Fruit fly (Drosophila melanogaster): Measurements from ENCODE around the gene Slc25A46b.
A peak's percentile ranks its signal among the peaks of the same experiment; 100 is the strongest.

The Slc25A46b gene

dm6 chr2L:18141471-18142345 is 45.3 kb downstream of the Slc25A46b start (continued):
- no peak for TF ChIP-seq CG3065 (GFP tag; optimal IDR thresholded peaks at IDR 0.05)
- TF ChIP-seq chm (GFP tag; IDR thresholded peaks at IDR 0.05), result peak; percentile 72; the same call in 1 of the 2 replicates
- peak; percentile 56 for TF ChIP-seq CG6813 (GFP tag; optimal IDR thresholded peaks at IDR 0.05)
- TF ChIP-seq CG5953 (GFP tag; IDR thresholded peaks at IDR 0.05), result 0 out of 2 replicates have a peak, but pooled peaks have one; percentile 12
- 0 out of 2 replicates have a peak, but pooled peaks have one; percentile 34 for TF ChIP-seq CG9932 (GFP tag; IDR thresholded peaks at IDR 0.05)
- TF ChIP-seq Mad (GFP tag; optimal IDR thresholded peaks at IDR 0.05), result no peak
- 0 out of 2 replicates have a peak, but pooled peaks have one; percentile 41 for TF ChIP-seq sna (GFP tag; IDR thresholded peaks at IDR 0.05; ENCODE audit: partially characterized antibody)
- peak; percentile 72 for TF ChIP-seq CG8924 (tag; optimal IDR thresholded peaks at IDR 0.05)
- TF ChIP-seq wdn (GFP tag; IDR thresholded peaks at IDR 0.05), result 0 out of 2 replicates have a peak, but pooled peaks have one; percentile 8
- TF ChIP-seq klu (GFP tag; IDR thresholded peaks at IDR 0.05), result peak; percentile 29; the same call in 1 of the 2 replicates
- TF ChIP-seq Oli (tag; optimal IDR thresholded peaks at IDR 0.05), result peak; percentile 72
- peak; percentile 36 for TF ChIP-seq Bdp1 (GFP tag; optimal IDR thresholded peaks at IDR 0.05)
- TF ChIP-seq CG30431 (GFP tag; optimal IDR thresholded peaks at IDR 0.05), result no peak
- peak; percentile 68 for TF ChIP-seq CG12659 (GFP tag; optimal IDR thresholded peaks at IDR 0.05)
- TF ChIP-seq CG8478 (optimal IDR thresholded peaks at IDR 0.05), result peak; percentile 70
- no peak for TF ChIP-seq Gsc (GFP tag; IDR thresholded peaks at IDR 0.05)
- TF ChIP-seq CG33557 (GFP tag; optimal IDR thresholded peaks at IDR 0.05), result no peak
- no peak for TF ChIP-seq CG7745 (tag; optimal IDR thresholded peaks at IDR 0.05)
- no peak for TF ChIP-seq ERR (GFP tag; optimal IDR thresholded peaks at IDR 0.05)
- TF ChIP-seq dimm (GFP tag; IDR thresholded peaks at IDR 0.05), result no peak
- no peak for TF ChIP-seq CG10321 (GFP tag; IDR thresholded peaks at IDR 0.05)
- peak; percentile 33 for TF ChIP-seq CG7987 (GFP tag; optimal IDR thresholded peaks at IDR 0.05)
- peak; percentile 70 for TF ChIP-seq unpg (GFP tag; optimal IDR thresholded peaks at IDR 0.05)
- no peak for TF ChIP-seq NK7.1 (GFP tag; optimal IDR thresholded peaks at IDR 0.05)
- TF ChIP-seq ranshi (GFP tag; IDR thresholded peaks at IDR 0.05), result no peak
- no peak for TF ChIP-seq cad (GFP tag; optimal IDR thresholded peaks at IDR 0.05)
- TF ChIP-seq Optix (GFP tag; IDR thresholded peaks at IDR 0.05), result 0 out of 3 replicates have a peak, but pooled peaks have one; percentile 22
- peak; percentile 31 for TF ChIP-seq slp2 (GFP tag; optimal IDR thresholded peaks at IDR 0.05)
- peak; percentile 69; the same call in 2 of the 3 replicates for TF ChIP-seq gce (GFP tag; IDR thresholded peaks at IDR 0.05)
- peak in 1 of 2 experiments; percentile 53 for TF ChIP-seq bsh (GFP tag; optimal IDR thresholded peaks at IDR 0.05)
- peak; percentile 24 for TF ChIP-seq HmgZ (tag; optimal IDR thresholded peaks at IDR 0.05)
- peak; percentile 54 for TF ChIP-seq CG14710 (tag; optimal IDR thresholded peaks at IDR 0.05)
- no peak for TF ChIP-seq Atf3 (GFP tag; optimal IDR thresholded peaks at IDR 0.05)
- TF ChIP-seq gcm (GFP tag; optimal IDR thresholded peaks at IDR 0.05), result peak; percentile 59
- no peak for TF ChIP-seq gfzf (GFP tag; optimal IDR thresholded peaks at IDR 0.05)
- TF ChIP-seq Jarid2 (GFP tag; optimal IDR thresholded peaks at IDR 0.05), result peak; percentile 72
- no peak for TF ChIP-seq Dp (GFP tag; optimal IDR thresholded peaks at IDR 0.05)
- no peak for TF ChIP-seq Abd-B (GFP tag; optimal IDR thresholded peaks at IDR 0.05)
- 0 out of 3 replicates have a peak, but pooled peaks have one; percentile 39 for TF ChIP-seq ase (GFP tag; IDR thresholded peaks at IDR 0.05)
- TF ChIP-seq BEAF-32 (GFP tag; optimal IDR thresholded peaks at IDR 0.05), result no peak
- TF ChIP-seq Sry-δ (GFP tag; optimal IDR thresholded peaks at IDR 0.05), result peak; percentile 18
- TF ChIP-seq ro (GFP tag; IDR thresholded peaks at IDR 0.05), result no peak
- no peak for TF ChIP-seq Hr39 (optimal IDR thresholded peaks at IDR 0.05)
- TF ChIP-seq Ssrp (tag; optimal IDR thresholded peaks at IDR 0.05), result peak; percentile 58
- peak; percentile 49; the same call in 2 of the 4 replicates for TF ChIP-seq Gug (GFP tag; IDR thresholded peaks at IDR 0.05)
- TF ChIP-seq toy (GFP tag; IDR thresholded peaks at IDR 0.05), result no peak
- TF ChIP-seq CG9609 (GFP tag; optimal IDR thresholded peaks at IDR 0.05), result no peak
- TF ChIP-seq CG10209 (GFP tag; optimal IDR thresholded peaks at IDR 0.05), result peak; percentile 62
- peak; percentile 45 for TF ChIP-seq CG6689 (GFP tag; IDR thresholded peaks at IDR 0.05)

Data from whole organism, embryonic.